Fruit fly (Drosophila melanogaster) whole organism, embryonic: ENCODE results near the gene CG3505.
A peak's percentile ranks its signal among the peaks of the same experiment; 100 is the strongest.

Source experiments
- Blimp-1 ChIP-seq: fragments of 200-800 bp; sonication (Bioruptor generic); optimal IDR thresholded peaks from 3 replicates; lab custom pipeline; 2018; ENCODE audit warnings: missing biosample characterization, missing genetic modification characterization, mild to moderate bottlenecking, moderate library complexity, missing genetic modification reagents
- CG10209 ChIP-seq: fragments of 200-800 bp; sonication (Bioruptor generic); optimal IDR thresholded peaks from 3 replicates; lab custom pipeline; 2017; ENCODE audit warnings: missing biosample characterization, mild to moderate bottlenecking, missing genetic modification characterization, missing genetic modification reagents
- CG10959 ChIP-seq: fragments of 200-800 bp; sonication (Bioruptor generic); IDR thresholded peaks from 2 replicates; pipeline ENCODE4 v1.3.6; 2022; ENCODE audit warnings: missing biosample characterization, missing genetic modification characterization
- CG12299 ChIP-seq: fragments of 200-800 bp; sonication (Bioruptor generic); optimal IDR thresholded peaks from 2 replicates; lab custom pipeline; 2018; ENCODE audit warnings: missing biosample characterization, mild to moderate bottlenecking, missing genetic modification characterization
- CG12942 ChIP-seq: fragments of 200-800 bp; sonication (Bioruptor generic); optimal IDR thresholded peaks from 3 replicates; lab custom pipeline; 2016; ENCODE audit warnings: missing biosample characterization, missing genetic modification characterization
- CG15479 ChIP-seq: fragments of 200-800 bp; sonication (Bioruptor generic); optimal IDR thresholded peaks from 3 replicates; lab custom pipeline; 2019; ENCODE audit warnings: missing biosample characterization, mild to moderate bottlenecking, missing genetic modification characterization, moderate library complexity
- CG17359 ChIP-seq: fragments of 200-800 bp; sonication (Bioruptor generic); optimal IDR thresholded peaks from 3 replicates; lab custom pipeline; 2018; ENCODE audit warnings: missing biosample characterization, mild to moderate bottlenecking, missing genetic modification characterization, moderate library complexity
- CG18011 ChIP-seq: fragments of 200-800 bp; sonication (Bioruptor generic); optimal IDR thresholded peaks from 2 replicates; lab custom pipeline; 2017; ENCODE audit warnings: missing biosample characterization, missing genetic modification characterization, mild to moderate bottlenecking, moderate library complexity, missing genotype
- CG2129 ChIP-seq: fragments of 200-800 bp; sonication (Bioruptor generic); IDR thresholded peaks from 2 replicates; pipeline ENCODE4 v1.3.6; 2022; ENCODE audit warnings: missing biosample characterization, missing genetic modification characterization; ENCODE audit not compliant: partially characterized antibody
- CG2889 ChIP-seq: fragments of 200-800 bp; sonication (Bioruptor generic); IDR thresholded peaks from 3 replicates; pipeline ENCODE4 v1.3.6; 2022; ENCODE audit warnings: missing biosample characterization, missing genetic modification characterization
- CG34224 ChIP-seq: fragments of 200-800 bp; sonication (Bioruptor generic); IDR thresholded peaks from 3 replicates; pipeline ENCODE4 v1.3.6; 2022; ENCODE audit warnings: missing biosample characterization, missing genetic modification characterization; ENCODE audit not compliant: partially characterized antibody
- CG34422 ChIP-seq: fragments of 200-800 bp; sonication (Bioruptor generic); IDR thresholded peaks from 3 replicates; pipeline ENCODE4 v1.3.6; 2022; ENCODE audit warnings: missing biosample characterization, missing genetic modification characterization
- CG3838 ChIP-seq: fragments of 200-800 bp; sonication (Bioruptor generic); optimal IDR thresholded peaks from 3 replicates; lab custom pipeline; 2016; ENCODE audit warnings: missing biosample characterization, missing genetic modification characterization
- CG4854 ChIP-seq: fragments of 200-800 bp; sonication (Bioruptor generic); optimal IDR thresholded peaks from 2 replicates; lab custom pipeline; 2016; ENCODE audit warnings: missing biosample characterization, missing genetic modification characterization, inconsistent platforms
- CG5180 ChIP-seq: fragments of 200-800 bp; sonication (Bioruptor generic); optimal IDR thresholded peaks from 3 replicates; lab custom pipeline; 2017; ENCODE audit warnings: missing biosample characterization, missing genetic modification characterization, mild to moderate bottlenecking, moderate library complexity, missing genetic modification reagents
- CG6683 ChIP-seq: fragments of 200-800 bp; sonication (Bioruptor generic); optimal IDR thresholded peaks from 2 replicates; lab custom pipeline; 2017; ENCODE audit warnings: missing biosample characterization, mild to moderate bottlenecking, missing genetic modification characterization, missing genetic modification reagents
- CG7928 ChIP-seq: fragments of 200-800 bp; sonication (Bioruptor generic); optimal IDR thresholded peaks from 2 replicates; lab custom pipeline; 2017; ENCODE audit warnings: missing biosample characterization, mild to moderate bottlenecking, missing genetic modification characterization
- CG8089 ChIP-seq: fragments of 200-800 bp; sonication (Bioruptor generic); optimal IDR thresholded peaks from 3 replicates; lab custom pipeline; 2016; ENCODE audit warnings: missing biosample characterization, missing genetic modification characterization
- CG8281 ChIP-seq: fragments of 200-800 bp; sonication (Bioruptor generic); optimal IDR thresholded peaks from 2 replicates; lab custom pipeline; 2018; ENCODE audit warnings: missing biosample characterization, mild to moderate bottlenecking, missing genetic modification characterization, moderate library complexity
- Dbx ChIP-seq: fragments of 200-800 bp; sonication (Bioruptor generic); IDR thresholded peaks from 3 replicates; pipeline ENCODE4 v1.3.6; 2022; ENCODE audit warnings: missing biosample characterization, missing genetic modification characterization
- Hey ChIP-seq: fragments of 200-800 bp; sonication (Bioruptor generic); optimal IDR thresholded peaks from 3 replicates; lab custom pipeline; 2018; ENCODE audit warnings: missing biosample characterization, mild to moderate bottlenecking, missing genetic modification characterization
- MESR4 ChIP-seq: fragments of 200-800 bp; sonication (Bioruptor generic); optimal IDR thresholded peaks from 2 replicates; lab custom pipeline; 2018; ENCODE audit warnings: missing biosample characterization, mild to moderate bottlenecking, missing genetic modification characterization, moderate library complexity
- Oaz ChIP-seq: fragments of 200-800 bp; sonication (Bioruptor generic); IDR thresholded peaks from 2 replicates; pipeline ENCODE4 v1.3.6; 2022; ENCODE audit warnings: missing biosample characterization, missing genetic modification characterization
- Six4 ChIP-seq: fragments of 200-800 bp; sonication (Bioruptor generic); optimal IDR thresholded peaks from 2 replicates; lab custom pipeline; 2016; ENCODE audit warnings: missing biosample characterization, missing genetic modification characterization
- Sry-β ChIP-seq: fragments of 200-800 bp; sonication (Bioruptor generic); optimal IDR thresholded peaks from 2 replicates; lab custom pipeline; 2018; ENCODE audit warnings: missing biosample characterization, mild to moderate bottlenecking, missing genetic modification characterization, moderate library complexity
- Tbp ChIP-seq: fragments of >200 bp; optimal IDR thresholded peaks from 2 replicates; lab custom pipeline; 2018; ENCODE audit warnings: missing biosample characterization, missing genetic modification characterization
- amos ChIP-seq: fragments of 200-800 bp; sonication (Bioruptor generic); IDR thresholded peaks from 2 replicates; pipeline ENCODE4 v1.3.6; 2022; ENCODE audit warnings: missing biosample characterization, missing genetic modification characterization; ENCODE audit not compliant: partially characterized antibody
- ewg ChIP-seq: fragments of 200-800 bp; sonication (Bioruptor generic); optimal IDR thresholded peaks from 3 replicates; lab custom pipeline; 2017; ENCODE audit warnings: mild to moderate bottlenecking, missing biosample characterization, missing genetic modification reagents, missing genetic modification characterization
- kah ChIP-seq: fragments of 200-800 bp; sonication (Bioruptor generic); optimal IDR thresholded peaks from 2 replicates; lab custom pipeline; 2018; ENCODE audit warnings: missing biosample characterization, mild to moderate bottlenecking, missing genetic modification characterization
- mam ChIP-seq: fragments of 200-800 bp; sonication (Bioruptor generic); optimal IDR thresholded peaks from 3 replicates; lab custom pipeline; 2016; ENCODE audit warnings: missing biosample characterization, missing genetic modification characterization
- mirr ChIP-seq: fragments of 200-800 bp; sonication (Bioruptor generic); optimal IDR thresholded peaks from 3 replicates; lab custom pipeline; 2018; ENCODE audit warnings: missing biosample characterization, mild to moderate bottlenecking, missing genetic modification characterization
- mld ChIP-seq: fragments of 200-800 bp; sonication (Bioruptor generic); IDR thresholded peaks from 3 replicates; pipeline ENCODE4 v1.3.6; 2022; ENCODE audit warnings: missing biosample characterization, missing genetic modification characterization; ENCODE audit not compliant: partially characterized antibody
- nmo ChIP-seq: fragments of 200-800 bp; sonication (Bioruptor generic); optimal IDR thresholded peaks from 2 replicates; lab custom pipeline; 2018; ENCODE audit warnings: missing biosample characterization, mild to moderate bottlenecking, missing genetic modification characterization, moderate library complexity
- onecut ChIP-seq: fragments of 200-800 bp; sonication (Bioruptor generic); IDR thresholded peaks from 2 replicates; pipeline ENCODE4 v1.3.6; 2022; ENCODE audit warnings: missing biosample characterization, missing genetic modification characterization
- prd ChIP-seq, 3 experiments: fragments of >200 bp in 2 of 3; fragments of 200-800 bp in 1 of 3; sonication (Bioruptor generic) in 1 of 3; optimal IDR thresholded peaks in 2 of 3; IDR thresholded peaks in 1 of 3; 2 replicates in 2 of 3; 3 replicates in 1 of 3; pipeline versions ENCODE4 v1.3.6 to Lab custom; 2017 to 2022; ENCODE audit warnings: missing biosample characterization in 1 of 3, missing genetic modification characterization in 1 of 3
- rib ChIP-seq: fragments of 200-800 bp; sonication (Bioruptor generic); IDR thresholded peaks from 2 replicates; pipeline ENCODE4 v1.3.6; 2022; ENCODE audit warnings: missing biosample characterization, missing genetic modification characterization
- sens ChIP-seq: fragments of 200-800 bp; sonication (Bioruptor generic); peaks from one replicate; lab custom pipeline; 2016; ENCODE audit warnings: missing biosample characterization, missing genetic modification characterization
- sens-2 ChIP-seq: fragments of 200-800 bp; sonication (Bioruptor generic); IDR thresholded peaks from 2 replicates; pipeline ENCODE4 v1.3.6; 2022; ENCODE audit warnings: missing biosample characterization, missing genetic modification characterization
- so ChIP-seq: fragments of 200-800 bp; sonication (Bioruptor generic); IDR thresholded peaks from 3 replicates; pipeline ENCODE4 v1.3.6; 2022; ENCODE audit warnings: missing biosample characterization, missing genetic modification characterization
- sob ChIP-seq: fragments of 200-800 bp; sonication (Bioruptor generic); IDR thresholded peaks from 2 replicates; pipeline ENCODE4 v1.3.6; 2022; ENCODE audit warnings: missing biosample characterization, missing genetic modification characterization
- sug ChIP-seq: fragments of 200-800 bp; optimal IDR thresholded peaks from 2 replicates; lab custom pipeline; 2019; ENCODE audit warnings: missing biosample characterization, mild to moderate bottlenecking, missing genetic modification characterization, moderate library complexity
- tio ChIP-seq: fragments of 200-800 bp; sonication (Bioruptor generic); optimal IDR thresholded peaks from 2 replicates; lab custom pipeline; 2017; ENCODE audit warnings: missing biosample characterization, missing genetic modification characterization, inconsistent platforms
- trem ChIP-seq: fragments of 200-800 bp; optimal IDR thresholded peaks from 3 replicates; lab custom pipeline; 2019; ENCODE audit warnings: missing biosample characterization, mild to moderate bottlenecking, missing genetic modification characterization, moderate library complexity
- unc-4 ChIP-seq: fragments of 200-800 bp; sonication (Bioruptor generic); IDR thresholded peaks from 2 replicates; pipeline ENCODE4 v1.3.6; 2022; ENCODE audit warnings: missing biosample characterization, missing genetic modification characterization; ENCODE audit not compliant: partially characterized antibody

Gene CG3505

dm6 chr3R:14692230-14692970, 35.2 kb downstream of the CG3505 start (continued):
- TF ChIP-seq trem (tag; lab: Kevin White, UChicago) (peak; percentile 60), sens-2 (GFP tag; lab: Robert Waterston, UW) (peak; percentile 41; the same call in 1 of the 2 replicates), sob (GFP tag; lab: Robert Waterston, UW) (0 out of 2 replicates have a peak, but pooled peaks have one; percentile 23), CG5180 (GFP tag; lab: Kevin White, UChicago) (peak; percentile 22), Tbp (GFP tag; lab: Kevin White, UChicago) (no peak), CG10209 (GFP tag; lab: Kevin White, UChicago) (peak; percentile 27), CG2889 (GFP tag; lab: Robert Waterston, UW) (no peak), CG2129 (GFP tag; lab: Robert Waterston, UW) (no peak), Six4 (GFP tag; lab: Kevin White, UChicago) (peak; percentile 51), Oaz (no peak), MESR4 (GFP tag; lab: Kevin White, UChicago) (no peak)
- TF ChIP-seq, all 482 proteins: peak for 261

DNA sequence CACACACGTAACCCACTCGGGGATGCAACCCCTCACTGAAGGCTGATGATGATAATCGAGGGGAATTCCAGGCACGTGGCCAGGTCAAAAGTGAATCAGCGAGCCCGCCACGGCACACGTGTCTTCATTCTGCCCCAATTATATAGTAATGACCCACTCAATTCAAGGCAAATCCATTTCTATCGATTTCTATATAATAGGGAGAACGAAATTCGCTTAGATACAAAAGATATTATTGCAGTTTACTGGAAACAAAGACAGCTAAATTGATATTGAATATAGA, 35.7 kb downstream of the CG3505 start:
- TF ChIP-seq Hey (tag; lab: Kevin White, UChicago) = peak; percentile 93
- 0 out of 2 replicates have a peak, but pooled peaks have one; percentile 7 for TF ChIP-seq onecut
- no peak for TF ChIP-seq CG17359 (tag; lab: Kevin White, UChicago)
- TF ChIP-seq nmo (GFP tag; lab: Kevin White, UChicago) = no peak
- no peak for TF ChIP-seq ewg
- TF ChIP-seq, all 482 proteins: peak for 2

DNA sequence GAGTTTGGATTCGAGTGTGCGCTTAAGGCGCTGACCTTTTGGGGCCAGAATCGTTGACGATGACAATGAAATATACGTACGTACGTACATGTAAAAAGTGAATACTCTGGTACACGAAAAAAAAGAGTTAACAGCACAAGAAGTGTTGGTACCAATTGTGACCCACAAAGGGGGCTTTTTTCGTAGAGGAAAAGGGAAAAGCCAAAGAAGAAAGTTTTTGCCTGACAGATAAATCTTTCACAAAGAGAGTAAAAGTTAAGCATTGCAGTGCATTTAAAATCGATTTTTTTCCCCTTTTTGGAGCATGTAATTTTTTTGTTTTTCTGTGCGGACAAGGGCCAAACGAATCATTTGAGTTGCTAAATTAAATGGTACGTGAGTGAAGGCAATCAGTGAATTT, 37.3 kb downstream of the CG3505 start:
- peak; percentile 53 for TF ChIP-seq Blimp-1
- TF ChIP-seq sens (GFP tag; lab: Kevin White, UChicago) = peak; percentile 24
- TF ChIP-seq CG6683 (GFP tag; lab: Kevin White, UChicago) = no peak

- TF ChIP-seq so (GFP tag; lab: Robert Waterston, UW) (no peak), CG7928 (GFP tag; lab: Kevin White, UChicago) (no peak), CG4854 (GFP tag; lab: Kevin White, UChicago) (no peak), prd (optimal IDR thresholded peaks at IDR 0.05; lab: Kevin White, UChicago) (no peak), prd (GFP tag; IDR thresholded peaks at IDR 0.05; lab: Robert Waterston, UW) (0 out of 3 replicates have a peak, but pooled peaks have one; percentile 17), CG34224 (no peak), tio (no peak), mld (GFP tag; lab: Robert Waterston, UW) (no peak), CG34422 (GFP tag; lab: Robert Waterston, UW) (no peak), Dbx (GFP tag; lab: Robert Waterston, UW) (0 out of 3 replicates have a peak, but pooled peaks have one; percentile 19), Sry-β (GFP tag; lab: Kevin White, UChicago) (no peak), onecut (no peak), CG8281 (tag; lab: Kevin White, UChicago) (no peak), CG10209 (GFP tag; lab: Kevin White, UChicago) (no peak), CG12942 (GFP tag; lab: Kevin White, UChicago) (no peak), sug (peak; percentile 2), kah (GFP tag; lab: Kevin White, UChicago) (no peak), mirr (GFP tag; lab: Kevin White, UChicago) (peak; percentile 27), CG18011 (GFP tag; lab: Kevin White, UChicago) (no peak), CG12299 (tag; lab: Kevin White, UChicago) (no peak), CG3838 (GFP tag; lab: Kevin White, UChicago) (no peak), rib (0 out of 2 replicates have a peak, but pooled peaks have one; percentile 31), CG10959 (GFP tag; lab: Robert Waterston, UW) (no peak), amos (no peak), CG15479 (GFP tag; lab: Kevin White, UChicago) (no peak), CG8089 (no peak), unc-4 (GFP tag; lab: Robert Waterston, UW) (no peak), mam (GFP tag; lab: Kevin White, UChicago) (no peak)
Observed at dm6 chr3R:14695054-14695453, 37.8 kb downstream of the CG3505 start.
